Worm (Caenorhabditis elegans) whole organism, L2 larva: ENCODE results near the gene F19C6.5.

ENCODE experiments used
- C34F6.9 ChIP-seq: fragments of 150-350 bp; optimal IDR thresholded peaks from 2 replicates; lab custom pipeline; 2014; ENCODE audit warnings: missing biosample characterization, missing genetic modification characterization
- F13H6.1 ChIP-seq: sonication (generic microtip); optimal IDR thresholded peaks from 2 replicates; lab custom pipeline; 2016; ENCODE audit warnings: missing genetic modification characterization, missing compliant biosample characterization
- R02D3.7 ChIP-seq: fragments of 150-350 bp; optimal IDR thresholded peaks from 2 replicates; lab custom pipeline; 2014; ENCODE audit warnings: missing biosample characterization, missing genetic modification characterization
- Y55F3AM.14 ChIP-seq: fragments of 200-800 bp; sonication (Bioruptor generic); optimal IDR thresholded peaks from 2 replicates; lab custom pipeline; 2018; ENCODE audit warnings: mild to moderate bottlenecking, missing genetic modification characterization, missing compliant biosample characterization
- ZK546.5 ChIP-seq: sonication (generic microtip); optimal IDR thresholded peaks from 2 replicates; lab custom pipeline; 2017; ENCODE audit warnings: missing biosample characterization, missing genetic modification characterization
- alr-1 ChIP-seq: fragments of 150-350 bp; optimal IDR thresholded peaks from 2 replicates; lab custom pipeline; 2014; ENCODE audit warnings: missing biosample characterization, missing genetic modification characterization
- aly-2 ChIP-seq: fragments of 150-350 bp; optimal IDR thresholded peaks from 2 replicates; lab custom pipeline; 2014; ENCODE audit warnings: missing biosample characterization, missing genetic modification characterization
- ama-1 ChIP-seq: fragments of 150-350 bp; optimal IDR thresholded peaks from 2 replicates; lab custom pipeline; 2018; ENCODE audit warnings: inconsistent platforms
- blmp-1 ChIP-seq: sonication (generic microtip); optimal IDR thresholded peaks from 2 replicates; lab custom pipeline; 2017; ENCODE audit warnings: missing genetic modification characterization, mild to moderate bottlenecking, missing compliant biosample characterization, antibody characterized with exemption, moderate library complexity; ENCODE audit not compliant: insufficient read depth
- ceh-16 ChIP-seq: fragments of 150-350 bp; optimal IDR thresholded peaks from 2 replicates; lab custom pipeline; 2014; ENCODE audit warnings: missing biosample characterization, missing genetic modification characterization
- ceh-82 ChIP-seq: fragments of 150-350 bp; optimal IDR thresholded peaks from 2 replicates; lab custom pipeline; 2014; ENCODE audit warnings: missing biosample characterization, missing genetic modification characterization
- crh-2 ChIP-seq: sonication (generic microtip); optimal IDR thresholded peaks from 2 replicates; lab custom pipeline; 2017; ENCODE audit warnings: missing biosample characterization, missing genetic modification characterization
- elt-1 ChIP-seq: fragments of 150-350 bp; optimal IDR thresholded peaks from 2 replicates; lab custom pipeline; 2014; ENCODE audit warnings: missing biosample characterization, missing genetic modification characterization
- fos-1 ChIP-seq: fragments of 150-350 bp; optimal IDR thresholded peaks from 2 replicates; lab custom pipeline; 2014; ENCODE audit warnings: missing biosample characterization, missing genetic modification characterization
- gmeb-1 ChIP-seq: fragments of 150-350 bp; optimal IDR thresholded peaks from 2 replicates; lab custom pipeline; 2014; ENCODE audit warnings: missing biosample characterization, missing genetic modification characterization
- lin-11 ChIP-seq: fragments of 150-350 bp; sonication (generic microtip); optimal IDR thresholded peaks from 2 replicates; lab custom pipeline; 2014; ENCODE audit warnings: missing biosample characterization, missing genetic modification characterization, inconsistent platforms, mixed read lengths
- lin-13 ChIP-seq: fragments of 150-350 bp; optimal IDR thresholded peaks from 2 replicates; lab custom pipeline; 2014; ENCODE audit warnings: missing biosample characterization, missing genetic modification reagents, missing genetic modification characterization
- lin-39 ChIP-seq: fragments of 150-350 bp; optimal IDR thresholded peaks from 2 replicates; lab custom pipeline; 2014; ENCODE audit warnings: missing biosample characterization, missing genetic modification reagents, missing genetic modification characterization
- mbf-1 ChIP-seq: sonication (generic microtip); optimal IDR thresholded peaks from 2 replicates; lab custom pipeline; 2017; ENCODE audit warnings: missing biosample characterization, missing genetic modification characterization
- mdl-1 ChIP-seq, 2 experiments: fragments of 150-350 bp in 1 of 2; sonication (generic microtip) in 1 of 2; optimal IDR thresholded peaks; 2 replicates each; lab custom pipeline; 2017; ENCODE audit warnings: missing biosample characterization in 2 of 2, missing genetic modification characterization in 2 of 2
- nhr-10 ChIP-seq: sonication (generic microtip); optimal IDR thresholded peaks from 2 replicates; lab custom pipeline; 2017; ENCODE audit warnings: missing biosample characterization, missing genetic modification characterization
- nhr-12 ChIP-seq: fragments of 150-350 bp; optimal IDR thresholded peaks from 2 replicates; lab custom pipeline; 2014; ENCODE audit warnings: missing biosample characterization, missing genetic modification characterization
- nhr-129 ChIP-seq: fragments of 150-350 bp; optimal IDR thresholded peaks from 2 replicates; lab custom pipeline; 2014; ENCODE audit warnings: missing biosample characterization, missing genetic modification characterization
- nhr-21 ChIP-seq: fragments of 150-350 bp; optimal IDR thresholded peaks from 2 replicates; lab custom pipeline; 2014; ENCODE audit warnings: missing biosample characterization, missing genetic modification characterization
- nhr-23 ChIP-seq: fragments of 150-350 bp; optimal IDR thresholded peaks from 2 replicates; lab custom pipeline; 2014; ENCODE audit warnings: missing biosample characterization, missing genetic modification reagents, missing genetic modification characterization
- nhr-237 ChIP-seq: fragments of 150-350 bp; optimal IDR thresholded peaks from 2 replicates; lab custom pipeline; 2014; ENCODE audit warnings: missing biosample characterization, missing genetic modification characterization
- nhr-6 ChIP-seq: fragments of 150-350 bp; optimal IDR thresholded peaks from 2 replicates; lab custom pipeline; 2014; ENCODE audit warnings: missing biosample characterization, missing genetic modification characterization
- nhr-77 ChIP-seq: fragments of 150-350 bp; optimal IDR thresholded peaks from 2 replicates; lab custom pipeline; 2014; ENCODE audit warnings: missing biosample characterization, missing genetic modification characterization
- sem-4 ChIP-seq: fragments of 150-350 bp; optimal IDR thresholded peaks from 2 replicates; lab custom pipeline; 2014; ENCODE audit warnings: missing biosample characterization, missing genetic modification reagents, missing genetic modification characterization
- skn-1 ChIP-seq: sonication (generic microtip); optimal IDR thresholded peaks from 2 replicates; lab custom pipeline; 2017; ENCODE audit warnings: missing biosample characterization, missing genetic modification characterization
- sma-3 ChIP-seq: sonication (generic microtip); optimal IDR thresholded peaks from 2 replicates; lab custom pipeline; 2016; ENCODE audit warnings: missing genetic modification reagents, missing genetic modification characterization, missing compliant biosample characterization
- sma-9 ChIP-seq, 2 experiments: fragments of 150-350 bp in 1 of 2; sonication (generic microtip) in 1 of 2; optimal IDR thresholded peaks; 2 replicates each; lab custom pipeline; 2014 to 2016; ENCODE audit warnings: missing genetic modification characterization in 2 of 2, mild to moderate bottlenecking in 1 of 2, missing biosample characterization in 1 of 2, missing compliant biosample characterization in 1 of 2, missing genetic modification reagents in 1 of 2, moderate library complexity in 1 of 2
- snpc-4 ChIP-seq: fragments of 150-350 bp; optimal IDR thresholded peaks from 2 replicates; lab custom pipeline; 2014; ENCODE audit warnings: missing biosample characterization, missing genetic modification characterization
- unc-55 ChIP-seq: fragments of 150-350 bp; sonication (generic microtip); optimal IDR thresholded peaks from 3 replicates; lab custom pipeline; 2014; ENCODE audit warnings: missing biosample characterization, missing genetic modification reagents, missing genetic modification characterization
- zag-1 ChIP-seq: fragments of 150-350 bp; optimal IDR thresholded peaks from 2 replicates; lab custom pipeline; 2014; ENCODE audit warnings: missing biosample characterization, missing genetic modification characterization

Gene F19C6.5

DNA sequence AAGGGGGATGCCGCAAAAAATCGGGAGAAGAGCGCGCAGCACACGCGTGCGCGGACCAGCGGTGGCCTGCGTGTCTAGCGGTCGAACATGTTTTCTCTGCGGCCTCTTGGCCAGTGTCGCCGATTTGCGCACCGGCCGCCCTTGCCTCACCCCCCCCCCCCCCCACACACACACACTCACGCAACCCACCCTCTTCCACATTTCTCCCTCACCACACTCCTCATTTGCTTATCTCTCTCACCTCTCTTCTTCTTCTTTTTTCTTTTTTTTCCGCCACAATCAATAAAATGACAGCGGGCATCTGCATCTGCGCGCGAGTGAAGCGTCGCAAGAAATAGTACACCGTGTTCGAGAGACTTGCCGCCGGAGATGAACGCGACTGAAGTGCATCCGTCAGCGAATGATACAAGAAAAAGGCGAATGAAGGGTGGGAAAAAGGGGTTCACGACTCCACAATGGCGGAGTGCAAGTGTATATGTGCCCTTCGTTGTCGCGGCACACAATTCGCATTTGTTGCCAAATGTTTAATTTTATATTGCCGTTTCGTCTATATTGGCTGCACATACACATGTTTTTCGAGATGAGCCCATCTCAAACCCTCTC is 15.0 kb upstream of the F19C6.5 start (continued):
- TF ChIP-seq lin-11 (tag; lab: Kevin White, UChicago), result peak; percentile 67
- TF ChIP-seq ZK546.5 (tag; lab: Kevin White, UChicago), result no peak
- peak; percentile 58 for TF ChIP-seq gmeb-1 (tag; lab: Kevin White, UChicago)
- no peak for TF ChIP-seq mbf-1 (tag; lab: Kevin White, UChicago)
- peak; percentile 68 for TF ChIP-seq C34F6.9 (tag; lab: Kevin White, UChicago)
- no peak for TF ChIP-seq nhr-23 (tag; lab: Kevin White, UChicago)
- peak; percentile 68 for TF ChIP-seq nhr-21 (tag; lab: Kevin White, UChicago)
- peak; percentile 60 for TF ChIP-seq unc-55
- TF ChIP-seq snpc-4 (tag; lab: Kevin White, UChicago), result no peak
- peak; percentile 44 for TF ChIP-seq lin-13 (GFP tag; lab: Kevin White, UChicago)
- TF ChIP-seq elt-1 (tag; lab: Kevin White, UChicago), result no peak
- TF ChIP-seq zag-1 (tag; lab: Kevin White, UChicago), result no peak
- no peak for TF ChIP-seq nhr-10 (tag; lab: Kevin White, UChicago)
- no peak for TF ChIP-seq aly-2 (tag; lab: Kevin White, UChicago)
- TF ChIP-seq blmp-1 (tag; lab: Kevin White, UChicago), result no peak
- TF ChIP-seq nhr-12, result no peak
- TF ChIP-seq ama-1 (lab: Kevin White, UChicago), result no peak
- TF ChIP-seq sem-4, result peak; percentile 86
- peak; percentile 32 for TF ChIP-seq ceh-82 (tag; lab: Kevin White, UChicago)
- TF ChIP-seq nhr-77, result no peak
- no peak for TF ChIP-seq lin-39

DNA sequence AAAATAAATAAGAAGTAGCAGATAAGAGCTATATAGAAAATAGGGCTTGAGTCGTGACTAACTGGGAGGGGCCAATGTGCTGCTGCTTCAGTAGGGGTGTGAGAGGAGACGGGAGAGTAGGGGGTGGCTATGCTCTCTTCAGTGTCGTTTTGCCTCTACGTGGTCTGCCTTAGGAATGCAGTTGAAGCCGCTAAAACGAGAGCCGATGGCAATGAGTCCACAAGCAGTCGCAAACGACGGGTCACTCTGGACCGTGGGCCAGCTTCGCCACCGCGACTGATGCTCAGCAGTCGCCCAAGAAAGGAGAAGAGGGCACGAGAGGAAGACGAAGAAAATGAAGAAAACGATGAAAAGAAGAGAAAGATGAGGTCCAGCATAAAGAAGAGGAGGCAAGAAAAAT is 14.5 kb upstream of the F19C6.5 start, which contains the start of gene grk-1:
Gene grk-1, minus strand, starts transcription at position 17 of the 400 bp plus-strand sequence.
- TF ChIP-seq nhr-129 (tag; lab: Kevin White, UChicago) (peak; percentile 31), alr-1 (tag; lab: Kevin White, UChicago) (no peak), Y55F3AM.14 (GFP tag; lab: Kevin White, UChicago) (no peak), sem-4 (no peak), unc-55 (peak; percentile 1), lin-39 (no peak), nhr-237 (tag; lab: Kevin White, UChicago) (no peak), lin-11 (tag; lab: Kevin White, UChicago) (no peak)

DNA sequence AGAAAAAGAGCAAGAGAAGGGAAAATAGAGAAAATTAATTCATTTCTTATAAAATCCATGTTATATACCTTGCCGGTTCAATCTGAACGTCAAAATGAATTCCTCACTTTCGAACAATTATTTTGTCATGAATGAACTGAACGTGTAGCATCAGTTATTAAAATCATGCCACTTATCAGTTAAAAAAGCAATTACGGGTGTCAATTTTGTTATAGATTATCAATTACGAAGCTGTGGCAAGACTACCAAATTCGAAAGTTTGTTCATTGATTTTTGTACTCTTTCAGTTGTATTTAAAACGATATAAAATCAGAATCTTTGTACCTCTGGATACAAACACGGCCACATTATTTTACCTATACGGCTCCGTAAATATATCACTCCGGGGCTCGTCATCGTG is 12.6 kb upstream of the F19C6.5 start:
- TF ChIP-seq fos-1 (peak; percentile 46), mdl-1 (tag; optimal IDR thresholded peaks at IDR 0.05; lab: Kevin White, UChicago) (no peak)

DNA sequence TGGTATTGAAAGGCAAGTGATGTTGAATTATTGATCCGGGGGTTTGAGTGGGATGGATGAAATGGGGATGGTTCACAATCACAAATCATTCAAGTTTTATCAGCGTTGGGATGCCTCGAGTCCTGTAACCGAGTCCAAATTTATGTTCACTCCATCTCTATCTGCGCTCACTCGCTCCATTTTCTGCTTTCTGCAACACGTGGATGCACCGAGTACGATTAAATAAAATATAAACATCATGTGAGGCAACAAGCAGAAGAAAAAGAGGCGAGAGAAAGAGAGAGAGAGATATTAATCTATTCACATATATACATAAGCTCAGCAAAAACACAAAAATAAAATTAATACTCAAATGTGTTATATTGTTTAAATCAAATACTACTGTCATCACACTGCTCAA is 8.4 kb upstream of the F19C6.5 start:
- TF ChIP-seq snpc-4 (tag; lab: Kevin White, UChicago) (no peak), F13H6.1 (tag; lab: Kevin White, UChicago) (no peak), nhr-129 (tag; lab: Kevin White, UChicago) (peak; percentile 55), sma-9 (GFP tag; optimal IDR thresholded peaks at IDR 0.05; lab: Kevin White, UChicago) (peak; percentile 38), sma-9 (tag; optimal IDR thresholded peaks at IDR 0.05; lab: Kevin White, UChicago) (no peak), alr-1 (tag; lab: Kevin White, UChicago) (no peak), elt-1 (tag; lab: Kevin White, UChicago) (no peak), lin-11 (tag; lab: Kevin White, UChicago) (no peak), zag-1 (tag; lab: Kevin White, UChicago) (no peak), nhr-237 (tag; lab: Kevin White, UChicago) (no peak), crh-2 (tag; lab: Kevin White, UChicago) (no peak)

DNA sequence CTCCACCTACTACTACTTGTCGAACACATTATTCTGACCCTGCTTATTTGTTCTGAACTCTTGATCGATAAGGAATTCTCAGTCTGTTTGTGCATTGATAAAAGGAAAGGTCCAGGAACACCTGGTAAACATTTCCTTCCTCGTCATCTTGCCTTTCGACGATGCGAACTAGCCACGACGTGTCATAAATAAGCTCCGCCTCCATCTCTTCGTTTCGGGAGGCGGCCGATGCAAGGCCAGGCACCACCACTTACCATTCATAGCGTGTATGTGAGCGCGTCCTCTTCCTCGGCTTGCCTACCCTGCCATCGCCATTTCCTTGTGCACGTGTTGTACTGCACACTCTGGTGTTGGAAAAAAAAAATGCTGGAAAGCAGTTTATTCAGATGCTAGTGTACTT is 4.1 kb upstream of the F19C6.5 start:
- TF ChIP-seq snpc-4 (tag; lab: Kevin White, UChicago) (peak; percentile 15), nhr-23 (tag; lab: Kevin White, UChicago) (no peak)

DNA sequence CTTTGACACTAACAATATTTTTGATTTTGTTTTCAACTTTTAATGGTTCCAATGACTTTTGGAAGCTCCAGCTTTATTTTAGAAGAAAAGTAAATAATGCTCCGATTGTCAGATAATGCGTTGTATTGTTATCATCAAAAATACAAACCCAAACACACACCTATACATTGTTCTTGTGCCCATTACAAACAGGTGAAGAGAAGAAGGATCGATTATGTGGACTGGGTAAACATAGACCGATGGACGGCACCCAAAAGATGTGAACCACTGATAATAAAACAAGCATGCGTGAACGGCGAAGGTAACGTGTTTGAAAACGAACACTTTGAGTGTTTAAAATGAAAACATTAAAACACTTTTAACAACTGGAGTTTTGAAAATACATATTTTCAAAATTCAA is 2.4 kb upstream of the F19C6.5 start:
- TF ChIP-seq skn-1 (no peak), sma-3 (GFP tag; lab: Kevin White, UChicago) (no peak), crh-2 (tag; lab: Kevin White, UChicago) (no peak), R02D3.7 (tag; lab: Kevin White, UChicago) (no peak), nhr-23 (tag; lab: Kevin White, UChicago) (no peak), nhr-129 (tag; lab: Kevin White, UChicago) (no peak), ceh-16 (tag; lab: Kevin White, UChicago) (no peak), ceh-82 (tag; lab: Kevin White, UChicago) (no peak), nhr-6 (tag; lab: Kevin White, UChicago) (no peak)
- TF ChIP-seq, all 48 proteins: peak for 0
